Fruit fly (Drosophila melanogaster): ENCODE data around the gene CG33645.
A peak's percentile ranks its signal among the peaks of the same experiment; 100 is the strongest.

The CG33645 gene

dm6 chr2L:13571791-13572451 is 39.3 kb downstream of the CG33645 start (continued):
- no peak for TF ChIP-seq jigr1 (GFP tag; IDR thresholded peaks at IDR 0.05)
- TF ChIP-seq CG17359 (tag; optimal IDR thresholded peaks at IDR 0.05): peak; percentile 46
- TF ChIP-seq CG15269 (tag; optimal IDR thresholded peaks at IDR 0.05): peak; percentile 38
- no peak for TF ChIP-seq Gsc (GFP tag; IDR thresholded peaks at IDR 0.05)
- peak; percentile 30 for TF ChIP-seq tap (tag; optimal IDR thresholded peaks at IDR 0.05)
- TF ChIP-seq bsh (GFP tag; optimal IDR thresholded peaks at IDR 0.05): peak in 1 of 2 experiments; percentile 51
- TF ChIP-seq CG30403 (GFP tag; optimal IDR thresholded peaks at IDR 0.05): peak; percentile 5
- peak; percentile 67 for TF ChIP-seq CG7839 (tag; optimal IDR thresholded peaks at IDR 0.05)
